Worm (Caenorhabditis elegans) whole organism, L1 larva: ENCODE data around the gene K04B12.2.

Experiments
- alr-1 ChIP-seq: fragments of 200-800 bp; sonication (Bioruptor generic); optimal IDR thresholded peaks from 2 replicates; lab custom pipeline; 2018; ENCODE audit warnings: borderline replicate concordance, mild to moderate bottlenecking, missing genetic modification characterization, missing compliant biosample characterization
- ama-1 ChIP-seq: fragments of 150-350 bp; optimal IDR thresholded peaks from 2 replicates; lab custom pipeline; 2014
- blmp-1 ChIP-seq: fragments of 150-350 bp; optimal IDR thresholded peaks from 2 replicates; lab custom pipeline; 2014; ENCODE audit warnings: missing biosample characterization, missing genetic modification characterization
- dsc-1 ChIP-seq: sonication (generic microtip); optimal IDR thresholded peaks from 2 replicates; lab custom pipeline; 2016; ENCODE audit warnings: mild to moderate bottlenecking, missing genetic modification characterization, missing compliant biosample characterization
- fos-1 ChIP-seq: fragments of 150-350 bp; optimal IDR thresholded peaks from 2 replicates; lab custom pipeline; 2014; ENCODE audit warnings: missing biosample characterization, missing genetic modification characterization
- nhr-90 ChIP-seq: sonication (generic microtip); optimal IDR thresholded peaks from 2 replicates; lab custom pipeline; 2016; ENCODE audit warnings: mild to moderate bottlenecking, missing genetic modification characterization, missing compliant biosample characterization; ENCODE audit not compliant: poor library complexity
- tbx-2 ChIP-seq: sonication (generic microtip); optimal IDR thresholded peaks from 2 replicates; lab custom pipeline; 2016; ENCODE audit warnings: missing genetic modification characterization, missing compliant biosample characterization
- unc-30 ChIP-seq: sonication (generic microtip); optimal IDR thresholded peaks from 2 replicates; lab custom pipeline; 2017; ENCODE audit warnings: missing biosample characterization, missing genetic modification characterization

- no peak for TF ChIP-seq unc-30 (tag; lab: Kevin White, UChicago)
- TF ChIP-seq blmp-1 (tag; lab: Kevin White, UChicago) = no peak
- no peak for TF ChIP-seq nhr-90 (tag; lab: Kevin White, UChicago)
- no peak for TF ChIP-seq tbx-2 (tag; lab: Kevin White, UChicago)
- no peak for TF ChIP-seq dsc-1 (tag; lab: Kevin White, UChicago)
- TF ChIP-seq ama-1 (lab: Kevin White, UChicago) = no peak
- TF ChIP-seq alr-1 (tag; lab: Kevin White, UChicago) = no peak
- TF ChIP-seq fos-1 = no peak
These were observed 32.2 kb upstream of the K04B12.2 start for ce11 chrII:14470020-14470419.
